Worm (Caenorhabditis elegans): Measurements from ENCODE around the gene npr-25.

Gene npr-25

ce11 chrV:11329100-11329499, 23.7 kb downstream of the npr-25 start, which contains the start of gene F47G9.6:
Gene F47G9.6 (plus strand): TSS chrV:11329400.
- no peak for TF ChIP-seq F39B2.1 (GFP tag; IDR thresholded peaks at IDR 0.05)
- no peak for TF ChIP-seq ztf-22 (GFP tag; optimal IDR thresholded peaks at IDR 0.05)
- no peak for TF ChIP-seq sdz-38 (tag; optimal IDR thresholded peaks at IDR 0.05)
- no peak for TF ChIP-seq madf-10 (tag; optimal IDR thresholded peaks at IDR 0.05)
- TF ChIP-seq Y56A3A.18 (GFP tag; IDR thresholded peaks at IDR 0.05) = no peak
- no peak for TF ChIP-seq ets-4 (GFP tag; optimal IDR thresholded peaks at IDR 0.05)
- TF ChIP-seq ceh-27 (GFP tag; optimal IDR thresholded peaks at IDR 0.05) = no peak
- TF ChIP-seq ztf-18 (tag; optimal IDR thresholded peaks at IDR 0.05) = no peak
- no peak for TF ChIP-seq egl-18 (GFP tag; IDR thresholded peaks at IDR 0.05)
- TF ChIP-seq F33H1.4 (GFP tag; IDR thresholded peaks at IDR 0.05) = no peak
- TF ChIP-seq F52B5.7 (tag; optimal IDR thresholded peaks at IDR 0.05) = no peak
- no peak for TF ChIP-seq F10E7.11 (tag; optimal IDR thresholded peaks at IDR 0.05)
- no peak for TF ChIP-seq egl-44 (GFP tag; IDR thresholded peaks at IDR 0.05)
- TF ChIP-seq mxl-1 (tag; optimal IDR thresholded peaks at IDR 0.05) = no peak
- TF ChIP-seq snpc-1.1 (tag; optimal IDR thresholded peaks at IDR 0.05; ENCODE audit: insufficient read depth) = no peak
- TF ChIP-seq Y95B8A.8 (GFP tag; IDR thresholded peaks at IDR 0.05) = no peak
- no peak for TF ChIP-seq B0336.3 (GFP tag; IDR thresholded peaks at IDR 0.05)
- TF ChIP-seq ztf-3 (GFP tag; optimal IDR thresholded peaks at IDR 0.05) = no peak
- no peak for TF ChIP-seq Y67H2A.10 (GFP tag; conservative IDR thresholded peaks at IDR 0.05)

ce11 chrV:11328613-11329012, 24.2 kb downstream of the npr-25 start:
- TF ChIP-seq ceh-100 (GFP tag; IDR thresholded peaks at IDR 0.05) (peak; percentile 92), ztf-28 (GFP tag; IDR thresholded peaks at IDR 0.05) (peak; percentile 73; the same call in 1 of the 2 replicates), dox-1 (GFP tag; IDR thresholded peaks at IDR 0.05) (peak; percentile 53; the same call in 1 of the 2 replicates), Y67H2A.10 (GFP tag; conservative IDR thresholded peaks at IDR 0.05) (0 out of 2 replicates have a peak, but pooled peaks have one; percentile 13), pbrm-1 (GFP tag; IDR thresholded peaks at IDR 0.05) (peak; percentile 31; the same call in 1 of the 2 replicates), hmg-1.2 (GFP tag; IDR thresholded peaks at IDR 0.05) (peak; percentile 22; the same call in 1 of the 2 replicates), D2030.7 (GFP tag; IDR thresholded peaks at IDR 0.05) (0 out of 2 replicates have a peak, but pooled peaks have one; percentile 37), ceh-91 (GFP tag; IDR thresholded peaks at IDR 0.05) (peak; percentile 54), mcd-1 (GFP tag; IDR thresholded peaks at IDR 0.05) (peak; percentile 78), egrh-3 (GFP tag; IDR thresholded peaks at IDR 0.05) (peak; percentile 49; the same call in 1 of the 2 replicates), Y79H2A.3 (GFP tag; conservative IDR thresholded peaks at IDR 0.05) (0 out of 2 replicates have a peak, but pooled peaks have one; percentile 56)

- no peak for TF ChIP-seq chd-7 (tag; optimal IDR thresholded peaks at IDR 0.05)
- TF ChIP-seq F10E7.11 (tag; optimal IDR thresholded peaks at IDR 0.05) = no peak
- TF ChIP-seq ceh-27 (GFP tag; optimal IDR thresholded peaks at IDR 0.05) = peak; percentile 15
- TF ChIP-seq ZK185.1 (tag; optimal IDR thresholded peaks at IDR 0.05; ENCODE audit: poor library complexity, severe bottlenecking) = no peak
- no peak for TF ChIP-seq ceh-79 (tag; optimal IDR thresholded peaks at IDR 0.05)
- peak; percentile 59 for TF ChIP-seq nhr-80 (tag; optimal IDR thresholded peaks at IDR 0.05)
- no peak for TF ChIP-seq B0261.1 (tag; optimal IDR thresholded peaks at IDR 0.05)
- peak; percentile 78 for TF ChIP-seq ceh-91 (GFP tag; IDR thresholded peaks at IDR 0.05)
- TF ChIP-seq nfyb-1 (GFP tag; IDR thresholded peaks at IDR 0.05) = peak; percentile 76
- no peak for TF ChIP-seq cebp-2 (GFP tag; IDR thresholded peaks at IDR 0.05)
- TF ChIP-seq ztf-18 (tag; optimal IDR thresholded peaks at IDR 0.05) = peak; percentile 44
- peak; percentile 76 for TF ChIP-seq madf-6 (GFP tag; IDR thresholded peaks at IDR 0.05)
- no peak for TF ChIP-seq ets-4 (GFP tag; optimal IDR thresholded peaks at IDR 0.05)
- peak; percentile 63 for TF ChIP-seq lin-54 (GFP tag; optimal IDR thresholded peaks at IDR 0.05)
- no peak for TF ChIP-seq mel-28 (tag; optimal IDR thresholded peaks at IDR 0.05; ENCODE audit: borderline replicate concordance)
- peak; percentile 70; the same call in 1 of the 2 replicates for TF ChIP-seq lir-1 (GFP tag; conservative IDR thresholded peaks at IDR 0.05)
- no peak for TF ChIP-seq let-526 (GFP tag; IDR thresholded peaks at IDR 0.05)
- TF ChIP-seq ztf-25 (GFP tag; IDR thresholded peaks at IDR 0.05) = no peak
- TF ChIP-seq lin-35 (GFP tag; optimal IDR thresholded peaks at IDR 0.05) = no peak
- TF ChIP-seq aptf-2 (GFP tag; conservative IDR thresholded peaks at IDR 0.05) = peak; percentile 62; the same call in 1 of the 2 replicates
- TF ChIP-seq hrde-1 (tag; optimal IDR thresholded peaks at IDR 0.05; ENCODE audit: borderline replicate concordance) = no peak
- TF ChIP-seq madf-8 (GFP tag; conservative IDR thresholded peaks at IDR 0.05) = peak; percentile 39
Observed at ce11 chrV:11326914-11327367, 25.9 kb downstream of the npr-25 start, which contains the start of gene tmed-10. Gene tmed-10 (minus strand): TSS chrV:11326964.

All from whole organism, young adult.